Fruit fly (Drosophila melanogaster): Measurements from ENCODE around the gene bdwf.

bdwf gene

DNA sequence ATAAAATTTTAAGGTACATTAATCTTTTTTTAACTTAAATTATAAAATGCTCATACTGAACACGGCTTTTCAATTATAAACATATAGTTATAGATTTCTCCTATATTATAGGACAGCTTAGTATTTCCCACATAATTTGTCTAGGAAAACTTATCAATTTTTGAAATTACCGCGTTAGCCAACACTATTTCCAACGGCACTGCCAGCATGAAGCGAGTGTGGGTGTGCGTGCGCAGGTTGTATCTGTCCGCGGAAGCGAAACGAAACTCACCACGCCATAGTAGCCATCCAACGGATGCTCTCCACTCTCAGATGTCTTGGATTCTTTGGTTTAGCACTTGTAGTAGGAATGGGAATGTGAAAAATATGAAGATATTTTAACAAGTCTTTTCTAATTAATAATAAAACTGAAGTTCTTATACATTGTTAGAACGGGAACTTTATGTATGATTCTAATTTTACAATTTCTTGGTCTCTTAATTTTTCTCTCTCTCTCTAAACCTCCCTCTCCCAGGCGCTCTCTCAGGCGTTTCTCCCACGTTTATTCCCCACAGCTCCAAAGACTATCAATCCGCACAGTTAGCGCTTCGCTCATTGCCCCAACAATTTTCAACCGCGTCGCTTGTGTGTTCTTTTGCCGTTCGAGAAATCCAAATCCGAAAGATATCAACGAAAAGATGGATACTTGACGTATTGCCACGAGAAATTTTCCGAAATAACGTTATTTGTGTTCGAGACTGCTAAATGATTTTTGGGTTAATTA, 10.7 kb upstream of the bdwf start, which contains the start of gene Dad (continued):
- TF ChIP-seq H2.0 (GFP tag; IDR thresholded peaks at IDR 0.05) (no peak), Atf3 (GFP tag; optimal IDR thresholded peaks at IDR 0.05) (no peak), CG33557 (GFP tag; optimal IDR thresholded peaks at IDR 0.05) (no peak), kah (GFP tag; optimal IDR thresholded peaks at IDR 0.05) (peak; percentile 12), CG5245 (GFP tag; optimal IDR thresholded peaks at IDR 0.05) (no peak), CG8290 (GFP tag; optimal IDR thresholded peaks at IDR 0.05) (no peak), CG8290 (tag; optimal IDR thresholded peaks at IDR 0.05) (peak in 1 of 2 experiments; percentile 80), CG11247 (GFP tag; IDR thresholded peaks at IDR 0.05) (no peak), CG9215 (GFP tag; IDR thresholded peaks at IDR 0.05) (peak; percentile 98), Lhr (GFP tag; optimal IDR thresholded peaks at IDR 0.05) (no peak), Deaf1 (tag; optimal IDR thresholded peaks at IDR 0.05) (peak; percentile 40), Dp (GFP tag; optimal IDR thresholded peaks at IDR 0.05) (peak; percentile 96), CG8089 (GFP tag; optimal IDR thresholded peaks at IDR 0.05) (no peak), ERR (GFP tag; optimal IDR thresholded peaks at IDR 0.05) (no peak), dpn (GFP tag; optimal IDR thresholded peaks at IDR 0.05) (no peak), CG10462 (GFP tag; optimal IDR thresholded peaks at IDR 0.05) (no peak), chm (GFP tag; IDR thresholded peaks at IDR 0.05) (peak; percentile 83), CG11085 (GFP tag; IDR thresholded peaks at IDR 0.05) (no peak), CG3995 (GFP tag; optimal IDR thresholded peaks at IDR 0.05) (no peak), CG12104 (GFP tag; optimal IDR thresholded peaks at IDR 0.05) (no peak), tup (GFP tag; optimal IDR thresholded peaks at IDR 0.05) (no peak), cas (GFP tag; IDR thresholded peaks at IDR 0.05) (no peak), CG10209 (GFP tag; optimal IDR thresholded peaks at IDR 0.05) (no peak), gcm2 (GFP tag; optimal IDR thresholded peaks at IDR 0.05) (no peak), CG10565 (GFP tag; optimal IDR thresholded peaks at IDR 0.05) (no peak), Bgb (GFP tag; IDR thresholded peaks at IDR 0.05; ENCODE audit: partially characterized antibody) (peak; percentile 43), CG30020 (tag; optimal IDR thresholded peaks at IDR 0.05) (no peak), CG9876 (GFP tag; optimal IDR thresholded peaks at IDR 0.05) (no peak), CG18011 (GFP tag; optimal IDR thresholded peaks at IDR 0.05) (no peak), slbo (GFP tag; IDR thresholded peaks at IDR 0.05) (0 out of 2 replicates have a peak, but pooled peaks have one; percentile 28), row (GFP tag; IDR thresholded peaks at IDR 0.05) (no peak), CG12155 (GFP tag; optimal IDR thresholded peaks at IDR 0.05) (no peak), slou (GFP tag; optimal IDR thresholded peaks at IDR 0.05) (no peak), Scr (GFP tag; IDR thresholded peaks at IDR 0.05; ENCODE audit: partially characterized antibody) (0 out of 2 replicates have a peak, but pooled peaks have one; percentile 38), crc (GFP tag; optimal IDR thresholded peaks at IDR 0.05) (no peak), Ets65A (GFP tag) (no peak), B-H2 (GFP tag; optimal IDR thresholded peaks at IDR 0.05) (peak; percentile 45), knrl (GFP tag; IDR thresholded peaks at IDR 0.05; ENCODE audit: partially characterized antibody) (no peak), ken (GFP tag; IDR thresholded peaks at IDR 0.05) (no peak), repo (GFP tag; optimal IDR thresholded peaks at IDR 0.05) (no peak), Oli (tag; optimal IDR thresholded peaks at IDR 0.05) (no peak)
